Fruit fly (Drosophila melanogaster) whole organism, embryonic: ENCODE results near the gene CkIIalpha-i3.

ENCODE experiments used
- Ada2b ChIP-seq: fragments of 200-800 bp; sonication (Bioruptor generic); IDR thresholded peaks from 2 replicates; pipeline ENCODE4 v1.3.6; 2022; ENCODE audit warnings: missing biosample characterization, missing genetic modification characterization
- B-H1 ChIP-seq: fragments of 200-800 bp; sonication (Bioruptor generic); IDR thresholded peaks from 3 replicates; pipeline ENCODE4 v1.3.6; 2022; ENCODE audit warnings: missing biosample characterization, missing genetic modification characterization
- CG10267 ChIP-seq: fragments of 200-800 bp; sonication (Bioruptor generic); optimal IDR thresholded peaks from 2 replicates; lab custom pipeline; 2018; ENCODE audit warnings: missing biosample characterization, mild to moderate bottlenecking, missing genetic modification characterization, moderate library complexity
- CG12769 ChIP-seq: fragments of 200-800 bp; sonication (Bioruptor generic); optimal IDR thresholded peaks from 2 replicates; lab custom pipeline; 2019; ENCODE audit warnings: missing biosample characterization, mild to moderate bottlenecking, missing genetic modification characterization, moderate library complexity
- CG15269 ChIP-seq: fragments of 200-800 bp; sonication (Bioruptor generic); optimal IDR thresholded peaks from 2 replicates; lab custom pipeline; 2018; ENCODE audit warnings: missing biosample characterization, mild to moderate bottlenecking, missing genetic modification characterization, moderate library complexity
- CG16779 ChIP-seq: fragments of 200-800 bp; sonication (Bioruptor generic); IDR thresholded peaks from 2 replicates; pipeline ENCODE4 v1.3.6; 2022; ENCODE audit warnings: missing biosample characterization, missing genetic modification characterization
- CG17186 ChIP-seq: fragments of 200-800 bp; sonication (Bioruptor generic); optimal IDR thresholded peaks from 3 replicates; lab custom pipeline; 2017; ENCODE audit warnings: missing biosample characterization, missing genetic modification reagents, missing genetic modification characterization
- CG17829 ChIP-seq: fragments of 200-800 bp; optimal IDR thresholded peaks from 2 replicates; lab custom pipeline; 2019; ENCODE audit warnings: missing biosample characterization, mild to moderate bottlenecking, missing genetic modification characterization, moderate library complexity
- CG30020 ChIP-seq: fragments of 200-800 bp; optimal IDR thresholded peaks from 2 replicates; lab custom pipeline; 2019; ENCODE audit warnings: missing biosample characterization, mild to moderate bottlenecking, missing genetic modification characterization, moderate library complexity
- CG3847 ChIP-seq: fragments of 200-800 bp; sonication (Bioruptor generic); IDR thresholded peaks from 2 replicates; pipeline ENCODE4 v1.3.6; 2022; ENCODE audit warnings: missing biosample characterization, missing genetic modification characterization
- CG3995 ChIP-seq: fragments of 200-800 bp; sonication (Bioruptor generic); optimal IDR thresholded peaks from 3 replicates; lab custom pipeline; 2016; ENCODE audit warnings: missing biosample characterization, missing genetic modification characterization
- CG6854 ChIP-seq: fragments of 200-800 bp; sonication (Bioruptor generic); optimal IDR thresholded peaks from 3 replicates; lab custom pipeline; 2017; ENCODE audit warnings: missing biosample characterization, mild to moderate bottlenecking, missing genetic modification characterization
- CHES-1-like ChIP-seq: fragments of 200-800 bp; sonication (Bioruptor generic); optimal IDR thresholded peaks from 2 replicates; lab custom pipeline; 2016; ENCODE audit warnings: missing biosample characterization, missing genetic modification characterization
- Dref ChIP-seq: fragments of 200-800 bp; sonication (Bioruptor generic); IDR thresholded peaks from 2 replicates; pipeline ENCODE4 v1.3.6; 2022; ENCODE audit warnings: missing biosample characterization, missing genetic modification characterization
- Gsc ChIP-seq: fragments of 200-800 bp; sonication (Bioruptor generic); IDR thresholded peaks from 2 replicates; pipeline ENCODE4 v1.3.6; 2022; ENCODE audit warnings: missing biosample characterization, missing genetic modification characterization
- HHEX ChIP-seq: fragments of 200-800 bp; sonication (Bioruptor generic); optimal IDR thresholded peaks from 3 replicates; lab custom pipeline; 2017; ENCODE audit warnings: missing biosample characterization, mild to moderate bottlenecking, missing genetic modification characterization, missing genetic modification reagents
- HLH54F ChIP-seq: fragments of 200-800 bp; sonication (Bioruptor generic); optimal IDR thresholded peaks from 3 replicates; lab custom pipeline; 2016; ENCODE audit warnings: missing biosample characterization, missing genetic modification characterization
- Hey ChIP-seq: fragments of 200-800 bp; sonication (Bioruptor generic); optimal IDR thresholded peaks from 3 replicates; lab custom pipeline; 2018; ENCODE audit warnings: missing biosample characterization, mild to moderate bottlenecking, missing genetic modification characterization
- Lpt ChIP-seq: fragments of >200 bp; optimal IDR thresholded peaks from 2 replicates; lab custom pipeline; 2018; ENCODE audit warnings: missing biosample characterization, missing genetic modification characterization
- NC2α ChIP-seq: fragments of 200-800 bp; sonication (Bioruptor generic); optimal IDR thresholded peaks from 2 replicates; lab custom pipeline; 2016; ENCODE audit warnings: missing biosample characterization, missing genetic modification characterization
- NfI ChIP-seq: fragments of 200-800 bp; sonication (Bioruptor generic); optimal IDR thresholded peaks from 3 replicates; lab custom pipeline; 2018; ENCODE audit warnings: missing biosample characterization, mild to moderate bottlenecking, missing genetic modification characterization, moderate library complexity
- Opbp ChIP-seq: fragments of 200-800 bp; sonication (Bioruptor generic); IDR thresholded peaks from 3 replicates; pipeline ENCODE4 v1.3.6; 2022; ENCODE audit warnings: missing biosample characterization, missing genetic modification characterization; ENCODE audit not compliant: partially characterized antibody
- Spps ChIP-seq: fragments of 200-800 bp; sonication (Bioruptor generic); optimal IDR thresholded peaks from 2 replicates; lab custom pipeline; 2018; ENCODE audit warnings: missing biosample characterization, mild to moderate bottlenecking, missing genetic modification characterization
- Tbp ChIP-seq: fragments of >200 bp; optimal IDR thresholded peaks from 2 replicates; lab custom pipeline; 2018; ENCODE audit warnings: missing biosample characterization, missing genetic modification characterization
- cad ChIP-seq: fragments of >200 bp; optimal IDR thresholded peaks from 2 replicates; lab custom pipeline; 2017; ENCODE audit warnings: missing biosample characterization, missing genetic modification characterization
- chn ChIP-seq: fragments of 200-800 bp; sonication (Bioruptor generic); optimal IDR thresholded peaks from 2 replicates; lab custom pipeline; 2016; ENCODE audit warnings: missing biosample characterization, missing genetic modification characterization
- ci ChIP-seq: fragments of 200-800 bp; sonication (Bioruptor generic); IDR thresholded peaks from 3 replicates; pipeline ENCODE4 v1.3.6; 2022; ENCODE audit warnings: missing biosample characterization, missing genetic modification characterization
- hb ChIP-seq: fragments of 200-800 bp; sonication (Bioruptor generic); IDR thresholded peaks from 3 replicates; pipeline ENCODE4 v1.3.6; 2022; ENCODE audit warnings: missing biosample characterization, missing genetic modification characterization; ENCODE audit not compliant: partially characterized antibody
- klu ChIP-seq: fragments of 200-800 bp; sonication (Bioruptor generic); IDR thresholded peaks from 2 replicates; pipeline ENCODE4 v1.3.6; 2022; ENCODE audit warnings: missing biosample characterization, missing genetic modification characterization
- kni ChIP-seq: fragments of 200-800 bp; sonication (Bioruptor generic); optimal IDR thresholded peaks from 3 replicates; lab custom pipeline; 2017; ENCODE audit warnings: mild to moderate bottlenecking, missing biosample characterization, missing genetic modification reagents, missing genetic modification characterization
- lola ChIP-seq, 3 experiments: fragments of >200 bp in 2 of 3; fragments of 200-800 bp in 1 of 3; sonication (Bioruptor generic) in 1 of 3; optimal IDR thresholded peaks; 2 replicates each; lab custom pipeline; 2017 to 2019; ENCODE audit warnings: missing biosample characterization in 3 of 3, missing genetic modification characterization in 3 of 3, mild to moderate bottlenecking in 1 of 3, moderate library complexity in 1 of 3
- nom ChIP-seq: fragments of 200-800 bp; sonication (Bioruptor generic); optimal IDR thresholded peaks from 2 replicates; lab custom pipeline; 2017; ENCODE audit warnings: missing biosample characterization, missing genetic modification characterization, mild to moderate bottlenecking, moderate library complexity, missing genetic modification reagents
- pita ChIP-seq: fragments of 200-800 bp; sonication (Bioruptor generic); optimal IDR thresholded peaks from 2 replicates; lab custom pipeline; 2017; ENCODE audit warnings: missing biosample characterization, mild to moderate bottlenecking, missing genetic modification characterization
- prd ChIP-seq, 3 experiments: fragments of >200 bp in 2 of 3; fragments of 200-800 bp in 1 of 3; sonication (Bioruptor generic) in 1 of 3; optimal IDR thresholded peaks in 2 of 3; IDR thresholded peaks in 1 of 3; 2 replicates in 2 of 3; 3 replicates in 1 of 3; pipeline versions ENCODE4 v1.3.6 to Lab custom; 2017 to 2022; ENCODE audit warnings: missing biosample characterization in 1 of 3, missing genetic modification characterization in 1 of 3
- shn ChIP-seq: fragments of 200-800 bp; sonication (Bioruptor generic); optimal IDR thresholded peaks from 3 replicates; lab custom pipeline; 2016; ENCODE audit warnings: missing biosample characterization, missing genetic modification characterization
- sisA ChIP-seq: fragments of 200-800 bp; sonication (Bioruptor generic); IDR thresholded peaks from 2 replicates; pipeline ENCODE4 v1.3.6; 2022; ENCODE audit warnings: missing biosample characterization, missing genetic modification characterization
- so ChIP-seq: fragments of 200-800 bp; sonication (Bioruptor generic); IDR thresholded peaks from 3 replicates; pipeline ENCODE4 v1.3.6; 2022; ENCODE audit warnings: missing biosample characterization, missing genetic modification characterization
- tap ChIP-seq: fragments of 200-800 bp; optimal IDR thresholded peaks from 3 replicates; lab custom pipeline; 2019; ENCODE audit warnings: missing biosample characterization, mild to moderate bottlenecking, missing genetic modification characterization, moderate library complexity
- trh ChIP-seq: fragments of 200-800 bp; sonication (Bioruptor generic); optimal IDR thresholded peaks from 2 replicates; lab custom pipeline; 2016; ENCODE audit warnings: missing biosample characterization, missing genetic modification characterization
- wor ChIP-seq: fragments of 200-800 bp; sonication (Bioruptor generic); IDR thresholded peaks from 2 replicates; pipeline ENCODE4 v1.3.6; 2022; ENCODE audit warnings: missing biosample characterization, missing genetic modification characterization
- zen ChIP-seq: fragments of 200-800 bp; sonication (Bioruptor generic); optimal IDR thresholded peaks from 3 replicates; lab custom pipeline; 2018; ENCODE audit warnings: missing biosample characterization, mild to moderate bottlenecking, missing genetic modification characterization, moderate library complexity
- zen2 ChIP-seq: fragments of 200-800 bp; sonication (Bioruptor generic); IDR thresholded peaks from 3 replicates; pipeline ENCODE4 v1.3.6; 2022; ENCODE audit warnings: missing biosample characterization, missing genetic modification characterization; ENCODE audit not compliant: partially characterized antibody

CkIIalpha-i3 gene

DNA sequence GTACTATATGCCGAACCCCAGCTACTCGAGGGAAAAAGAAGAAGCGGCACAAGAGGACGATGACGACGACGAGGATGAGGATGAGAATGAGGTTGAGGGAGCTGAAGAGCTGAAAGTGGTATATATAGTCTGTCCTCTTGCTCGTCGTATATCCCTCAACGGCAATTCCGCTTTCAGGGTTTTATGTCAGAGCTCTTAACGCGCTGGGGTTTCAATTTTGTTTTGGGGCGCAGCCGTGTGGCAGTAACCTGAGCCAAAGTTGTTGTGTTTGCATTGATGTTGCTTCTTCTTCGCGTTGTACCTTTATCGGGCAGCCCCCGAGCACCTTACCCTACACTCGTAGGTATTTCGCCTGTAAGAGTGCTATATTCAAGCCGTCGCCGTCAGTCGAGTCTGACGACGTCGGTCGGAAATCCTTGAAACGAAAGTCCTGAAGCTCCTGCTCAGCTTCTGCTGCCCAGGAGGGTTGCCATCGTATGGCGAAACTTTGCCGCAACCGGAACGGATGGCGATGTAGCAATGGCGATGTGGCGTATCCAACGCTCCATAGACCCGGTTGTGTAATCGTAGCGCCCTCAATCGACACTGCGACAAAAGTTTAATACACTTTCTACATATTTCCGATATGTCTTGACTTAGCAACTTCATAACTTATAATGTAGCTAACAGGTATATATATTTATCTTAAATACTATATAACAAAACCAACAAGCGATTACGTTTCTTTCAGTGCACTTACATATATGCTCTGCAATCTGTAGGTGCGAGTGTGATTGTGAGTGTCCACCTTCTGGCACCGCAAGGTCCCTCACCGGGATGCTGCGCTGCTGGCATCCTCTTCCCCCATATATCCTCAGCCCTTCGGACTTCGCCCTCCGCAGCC is 5.5 kb downstream of the CkIIalpha-i3 start (continued):
- no peak for TF ChIP-seq CG15269 (tag; lab: Kevin White, UChicago)
- TF ChIP-seq CG30020 (tag; lab: Kevin White, UChicago) = no peak
- TF ChIP-seq CG6854 (GFP tag; lab: Kevin White, UChicago) = no peak
- no peak for TF ChIP-seq Tbp (GFP tag; lab: Kevin White, UChicago)
- TF ChIP-seq CG12769 (tag; lab: Kevin White, UChicago) = peak; percentile 40
- TF ChIP-seq NfI (GFP tag; lab: Kevin White, UChicago) = no peak
- TF ChIP-seq Hey (tag; lab: Kevin White, UChicago) = no peak
- TF ChIP-seq chn (GFP tag; lab: Kevin White, UChicago) = no peak
- TF ChIP-seq sisA (GFP tag; lab: Robert Waterston, UW) = peak; percentile 45
- no peak for TF ChIP-seq lola (GFP tag; optimal IDR thresholded peaks at IDR 0.05; lab: Kevin White, UChicago)
- TF ChIP-seq CG17186 (GFP tag; lab: Kevin White, UChicago) = no peak
- TF ChIP-seq hb (GFP tag; lab: Robert Waterston, UW) = no peak
- TF ChIP-seq CG3995 = no peak
- peak; percentile 76 for TF ChIP-seq Ada2b
- no peak for TF ChIP-seq cad (GFP tag; lab: Kevin White, UChicago)
- no peak for TF ChIP-seq CG10267 (tag; lab: Kevin White, UChicago)
- no peak for TF ChIP-seq Lpt (GFP tag; lab: Kevin White, UChicago)
- no peak for TF ChIP-seq zen (tag; lab: Kevin White, UChicago)
- TF ChIP-seq Gsc (GFP tag; lab: Robert Waterston, UW) = no peak
- 0 out of 2 replicates have a peak, but pooled peaks have one; percentile 22 for TF ChIP-seq wor
- no peak for TF ChIP-seq NC2α (GFP tag; lab: Kevin White, UChicago)
- TF ChIP-seq trh (GFP tag; lab: Kevin White, UChicago) = no peak
- TF ChIP-seq nom (GFP tag; lab: Kevin White, UChicago) = no peak
- TF ChIP-seq CHES-1-like (GFP tag; lab: Kevin White, UChicago) = no peak
- no peak for TF ChIP-seq HLH54F (GFP tag; lab: Kevin White, UChicago)
- TF ChIP-seq zen2 (GFP tag; lab: Robert Waterston, UW) = no peak
- TF ChIP-seq kni (GFP tag; lab: Kevin White, UChicago) = no peak
- TF ChIP-seq ci (GFP tag; lab: Robert Waterston, UW) = peak; percentile 59; the same call in 2 of the 3 replicates
- TF ChIP-seq pita (GFP tag; lab: Kevin White, UChicago) = no peak
- peak; percentile 20 for TF ChIP-seq CG17829 (tag; lab: Kevin White, UChicago)
- 0 out of 3 replicates have a peak, but pooled peaks have one; percentile 32 for TF ChIP-seq so (GFP tag; lab: Robert Waterston, UW)
- no peak for TF ChIP-seq CG16779 (GFP tag; lab: Robert Waterston, UW)
- TF ChIP-seq klu = 0 out of 2 replicates have a peak, but pooled peaks have one; percentile 38
- TF ChIP-seq CG3847 = no peak
- TF ChIP-seq shn (GFP tag; lab: Kevin White, UChicago) = no peak
- no peak for TF ChIP-seq prd (optimal IDR thresholded peaks at IDR 0.05; lab: Kevin White, UChicago)
- TF ChIP-seq prd (GFP tag; IDR thresholded peaks at IDR 0.05; lab: Robert Waterston, UW) = peak; percentile 57; the same call in 1 of the 3 replicates
- no peak for TF ChIP-seq HHEX
- peak; percentile 38; the same call in 1 of the 3 replicates for TF ChIP-seq B-H1 (GFP tag; lab: Robert Waterston, UW)
- TF ChIP-seq Dref (GFP tag; lab: Robert Waterston, UW) = no peak
- TF ChIP-seq Opbp (GFP tag; lab: Robert Waterston, UW) = no peak
- no peak for TF ChIP-seq Spps (tag; lab: Kevin White, UChicago)
- no peak for TF ChIP-seq tap (tag; lab: Kevin White, UChicago)
